Fruit fly (Drosophila melanogaster) whole organism, adult: ENCODE data around the gene tyf.

Experiments used
- CG33017 ChIP-seq: fragments of 200-800 bp; sonication (Bioruptor generic); optimal IDR thresholded peaks from 2 replicates; lab custom pipeline; 2018; ENCODE audit warnings: missing biosample characterization, mild to moderate bottlenecking, missing genetic modification characterization, moderate library complexity
- CG5204 ChIP-seq: fragments of 200-800 bp; sonication (Bioruptor generic); optimal IDR thresholded peaks from 2 replicates; lab custom pipeline; 2016; ENCODE audit warnings: missing biosample characterization, missing genetic modification characterization
- CG7101 ChIP-seq: fragments of 200-800 bp; sonication (Bioruptor generic); optimal IDR thresholded peaks from 2 replicates; lab custom pipeline; 2018; ENCODE audit warnings: missing biosample characterization, mild to moderate bottlenecking, missing genetic modification characterization, moderate library complexity
- bab1 ChIP-seq: fragments of 200-800 bp; sonication (Bioruptor generic); optimal IDR thresholded peaks from 3 replicates; lab custom pipeline; 2019; ENCODE audit warnings: missing biosample characterization, mild to moderate bottlenecking, missing genetic modification characterization, moderate library complexity
- cnc ChIP-seq, 2 experiments: fragments of >200 bp; optimal IDR thresholded peaks; 2 replicates each; lab custom pipeline; 2017
- kay ChIP-seq: fragments of 200-800 bp; sonication (Bioruptor generic); peaks from one replicate; lab custom pipeline; 2016; ENCODE audit warnings: missing biosample characterization, missing genetic modification characterization, borderline replicate concordance
- toe ChIP-seq: fragments of 200-800 bp; sonication (Bioruptor generic); optimal IDR thresholded peaks from 2 replicates; lab custom pipeline; 2016; ENCODE audit warnings: missing biosample characterization, missing genetic modification characterization

- no peak for TF ChIP-seq CG7101
- TF ChIP-seq toe (GFP tag; lab: Kevin White, UChicago) = no peak
- TF ChIP-seq cnc (optimal IDR thresholded peaks at IDR 0.05; lab: Kevin White, UChicago) = no peak
- no peak for TF ChIP-seq CG5204 (GFP tag; lab: Kevin White, UChicago)
- TF ChIP-seq bab1 (GFP tag; lab: Kevin White, UChicago) = no peak
- no peak for TF ChIP-seq CG33017
- no peak for TF ChIP-seq kay (GFP tag; lab: Kevin White, UChicago)
These were observed 27.7 kb upstream of the tyf start for dm6 chrX:4089012-4089649.
